Fruit fly (Drosophila melanogaster) whole organism, embryonic: Measurements from ENCODE around the gene CG46427.

Experiments
- CG17612 ChIP-seq: fragments of 200-800 bp; sonication (Bioruptor generic); IDR thresholded peaks from 2 replicates; pipeline ENCODE4 v1.3.6; 2022; ENCODE audit warnings: missing biosample characterization, missing genetic modification characterization
- CG43689 ChIP-seq: fragments of 200-800 bp; sonication (Bioruptor generic); IDR thresholded peaks from 2 replicates; pipeline ENCODE4 v1.3.6; 2022; ENCODE audit warnings: missing biosample characterization, missing genetic modification characterization
- CG5180 ChIP-seq: fragments of 200-800 bp; sonication (Bioruptor generic); optimal IDR thresholded peaks from 3 replicates; lab custom pipeline; 2017; ENCODE audit warnings: missing biosample characterization, missing genetic modification characterization, mild to moderate bottlenecking, moderate library complexity, missing genetic modification reagents
- Hr3 ChIP-seq: fragments of 200-800 bp; sonication (Bioruptor generic); optimal IDR thresholded peaks from 3 replicates; lab custom pipeline; 2016; ENCODE audit warnings: missing biosample characterization, missing genetic modification characterization
- TFAM ChIP-seq: fragments of 200-800 bp; sonication (Bioruptor generic); optimal IDR thresholded peaks from 2 replicates; lab custom pipeline; 2017; ENCODE audit warnings: missing biosample characterization, missing genetic modification characterization, inconsistent platforms
- ac ChIP-seq: fragments of 200-800 bp; sonication (Bioruptor generic); optimal IDR thresholded peaks from 3 replicates; lab custom pipeline; 2017; ENCODE audit warnings: missing biosample characterization, mild to moderate bottlenecking, missing genetic modification characterization

dm6 chr3R:12435948-12436347, 3.0 kb downstream of the CG46427 start, which contains the start of gene Desat2:
- TF ChIP-seq ac (GFP tag; lab: Kevin White, UChicago): no peak
- no peak for TF ChIP-seq CG17612 (GFP tag; lab: Robert Waterston, UW)
- no peak for TF ChIP-seq CG5180 (GFP tag; lab: Kevin White, UChicago)
- no peak for TF ChIP-seq TFAM
- TF ChIP-seq CG43689 (GFP tag; lab: Robert Waterston, UW): no peak
- TF ChIP-seq Hr3 (GFP tag; lab: Kevin White, UChicago): no peak
